Fruit fly (Drosophila melanogaster) whole organism, embryonic: ENCODE measurements around the gene kel.

Experiments used
- Bgb ChIP-seq: fragments of 200-800 bp; sonication (Bioruptor generic); IDR thresholded peaks from 2 replicates; pipeline ENCODE4 v1.3.6; 2022; ENCODE audit warnings: missing biosample characterization, missing genetic modification characterization; ENCODE audit not compliant: partially characterized antibody
- BtbVII ChIP-seq: fragments of 200-800 bp; sonication (Bioruptor generic); optimal IDR thresholded peaks from 3 replicates; lab custom pipeline; 2017; ENCODE audit warnings: missing biosample characterization, mild to moderate bottlenecking, missing genetic modification characterization
- CG10209 ChIP-seq: fragments of 200-800 bp; sonication (Bioruptor generic); optimal IDR thresholded peaks from 3 replicates; lab custom pipeline; 2017; ENCODE audit warnings: missing biosample characterization, mild to moderate bottlenecking, missing genetic modification characterization, missing genetic modification reagents
- CG1024 ChIP-seq: fragments of 200-800 bp; sonication (Bioruptor generic); IDR thresholded peaks from 2 replicates; pipeline ENCODE4 v1.3.6; 2022; ENCODE audit warnings: missing biosample characterization, missing genetic modification characterization
- CG10565 ChIP-seq: fragments of 200-800 bp; sonication (Bioruptor generic); optimal IDR thresholded peaks from 3 replicates; lab custom pipeline; 2016; ENCODE audit warnings: missing biosample characterization, mild to moderate bottlenecking, missing genetic modification characterization
- CG12744 ChIP-seq: fragments of 200-800 bp; sonication (Bioruptor generic); optimal IDR thresholded peaks from 2 replicates; lab custom pipeline; 2016; ENCODE audit warnings: missing biosample characterization, missing genetic modification characterization
- CG13424 ChIP-seq: fragments of 200-800 bp; sonication (Bioruptor generic); optimal IDR thresholded peaks from 2 replicates; lab custom pipeline; 2019; ENCODE audit warnings: missing biosample characterization, mild to moderate bottlenecking, missing genetic modification characterization, moderate library complexity
- CG14050 ChIP-seq: fragments of 200-800 bp; sonication (Bioruptor generic); IDR thresholded peaks from 3 replicates; pipeline ENCODE4 v1.3.6; 2022; ENCODE audit warnings: missing biosample characterization, missing genetic modification characterization
- CG14441 ChIP-seq: fragments of 200-800 bp; sonication (Bioruptor generic); IDR thresholded peaks from 2 replicates; pipeline ENCODE4 v1.3.6; 2022; ENCODE audit warnings: missing biosample characterization, missing genetic modification characterization
- CG17568 ChIP-seq: fragments of 200-800 bp; sonication (Bioruptor generic); optimal IDR thresholded peaks from 2 replicates; lab custom pipeline; 2018; ENCODE audit warnings: missing biosample characterization, mild to moderate bottlenecking, missing genetic modification characterization, moderate library complexity
- CG1832 ChIP-seq: fragments of 200-800 bp; sonication (Bioruptor generic); optimal IDR thresholded peaks from 2 replicates; lab custom pipeline; 2017; ENCODE audit warnings: missing biosample characterization, mild to moderate bottlenecking, missing genetic modification characterization, inconsistent platforms
- CG2199 ChIP-seq: fragments of 200-800 bp; sonication (Bioruptor generic); IDR thresholded peaks from 3 replicates; pipeline ENCODE4 v1.3.6; 2022; ENCODE audit warnings: missing biosample characterization, missing genetic modification characterization
- CG32532 ChIP-seq: fragments of 200-800 bp; sonication (Bioruptor generic); IDR thresholded peaks from 2 replicates; pipeline ENCODE4 v1.3.6; 2022; ENCODE audit warnings: missing biosample characterization, missing genetic modification characterization
- CG32767 ChIP-seq: fragments of 200-800 bp; sonication (Bioruptor generic); IDR thresholded peaks from 2 replicates; pipeline ENCODE4 v1.3.6; 2022; ENCODE audit warnings: missing biosample characterization, missing genetic modification characterization
- CG43689 ChIP-seq: fragments of 200-800 bp; sonication (Bioruptor generic); IDR thresholded peaks from 2 replicates; pipeline ENCODE4 v1.3.6; 2022; ENCODE audit warnings: missing biosample characterization, missing genetic modification characterization
- CG6272 ChIP-seq: fragments of 200-800 bp; sonication (Bioruptor generic); IDR thresholded peaks from 2 replicates; pipeline ENCODE4 v1.3.6; 2022; ENCODE audit warnings: missing biosample characterization, missing genetic modification characterization
- CG7372 ChIP-seq: fragments of 200-800 bp; sonication (Bioruptor generic); IDR thresholded peaks from 2 replicates; pipeline ENCODE4 v1.3.6; 2022; ENCODE audit warnings: missing biosample characterization, missing genetic modification characterization
- CG7963 ChIP-seq: fragments of 200-800 bp; sonication (Bioruptor generic); IDR thresholded peaks from 3 replicates; pipeline ENCODE4 v1.3.6; 2022; ENCODE audit warnings: missing biosample characterization, missing genetic modification characterization; ENCODE audit not compliant: partially characterized antibody
- CG7987 ChIP-seq: fragments of 200-800 bp; sonication (Bioruptor generic); optimal IDR thresholded peaks from 2 replicates; lab custom pipeline; 2018; ENCODE audit warnings: missing biosample characterization, mild to moderate bottlenecking, missing genetic modification characterization, moderate library complexity
- CG8924 ChIP-seq: fragments of 200-800 bp; optimal IDR thresholded peaks from 3 replicates; lab custom pipeline; 2019; ENCODE audit warnings: missing biosample characterization, mild to moderate bottlenecking, missing genetic modification characterization, moderate library complexity
- CG9437 ChIP-seq: fragments of 200-800 bp; sonication (Bioruptor generic); optimal IDR thresholded peaks from 2 replicates; lab custom pipeline; 2018; ENCODE audit warnings: missing biosample characterization, mild to moderate bottlenecking, missing genetic modification characterization
- CG9932 ChIP-seq: fragments of 200-800 bp; sonication (Bioruptor generic); IDR thresholded peaks from 2 replicates; pipeline ENCODE4 v1.3.6; 2022; ENCODE audit warnings: missing biosample characterization, missing genetic modification characterization
- CoRest ChIP-seq: fragments of 200-800 bp; sonication (Bioruptor generic); optimal IDR thresholded peaks from 3 replicates; lab custom pipeline; 2018; ENCODE audit warnings: missing biosample characterization, mild to moderate bottlenecking, missing genetic modification characterization, moderate library complexity
- Ets65A ChIP-seq: fragments of 200-800 bp; sonication (Bioruptor generic); peaks from one replicate; lab custom pipeline; 2016; ENCODE audit warnings: missing biosample characterization, missing genetic modification characterization
- Fer1 ChIP-seq: fragments of 200-800 bp; sonication (Bioruptor generic); optimal IDR thresholded peaks from 2 replicates; lab custom pipeline; 2017; ENCODE audit warnings: missing biosample characterization, mild to moderate bottlenecking, missing genetic modification characterization
- GATAe ChIP-seq: fragments of 200-800 bp; sonication (Bioruptor generic); conservative IDR thresholded peaks from 2 replicates; pipeline ENCODE4 v1.3.6; 2022; ENCODE audit warnings: missing biosample characterization, missing genetic modification characterization
- Hey ChIP-seq: fragments of 200-800 bp; sonication (Bioruptor generic); optimal IDR thresholded peaks from 3 replicates; lab custom pipeline; 2018; ENCODE audit warnings: missing biosample characterization, mild to moderate bottlenecking, missing genetic modification characterization
- HmgZ ChIP-seq: fragments of 200-800 bp; sonication (Bioruptor generic); optimal IDR thresholded peaks from 2 replicates; lab custom pipeline; 2018; ENCODE audit warnings: missing biosample characterization, mild to moderate bottlenecking, missing genetic modification characterization
- Med ChIP-seq: fragments of 200-800 bp; sonication (Bioruptor generic); peaks from one replicate; lab custom pipeline; 2016; ENCODE audit warnings: missing biosample characterization, missing genetic modification characterization, mild to moderate bottlenecking, inconsistent platforms, moderate library complexity
- Pdp1 ChIP-seq, 2 experiments: fragments of 200-800 bp; sonication (Bioruptor generic); optimal IDR thresholded peaks; 3 replicates each; lab custom pipeline; 2016; ENCODE audit warnings: missing biosample characterization in 2 of 2, missing genetic modification characterization in 2 of 2, mild to moderate bottlenecking in 1 of 2, moderate library complexity in 1 of 2
- Sox100B ChIP-seq: fragments of 200-800 bp; sonication (Bioruptor generic); optimal IDR thresholded peaks from 3 replicates; lab custom pipeline; 2018; ENCODE audit warnings: missing biosample characterization, mild to moderate bottlenecking, missing genetic modification characterization
- Stat92E ChIP-seq, 3 experiments: fragments of >200 bp in 2 of 3; fragments of 200-800 bp in 1 of 3; sonication (Bioruptor generic) in 1 of 3; optimal IDR thresholded peaks; 2 replicates each; lab custom pipeline; 2017 to 2019; ENCODE audit warnings: missing biosample characterization in 3 of 3, missing genetic modification characterization in 3 of 3, mild to moderate bottlenecking in 1 of 3, moderate library complexity in 1 of 3
- caup ChIP-seq: fragments of 200-800 bp; sonication (Bioruptor generic); optimal IDR thresholded peaks from 3 replicates; lab custom pipeline; 2017; ENCODE audit warnings: missing biosample characterization, mild to moderate bottlenecking, missing genetic modification characterization, moderate library complexity; ENCODE audit not compliant: severe bottlenecking
- cg ChIP-seq: fragments of 200-800 bp; sonication (Bioruptor generic); optimal IDR thresholded peaks from 3 replicates; lab custom pipeline; 2019; ENCODE audit warnings: missing biosample characterization, mild to moderate bottlenecking, missing genetic modification characterization, moderate library complexity
- corto ChIP-seq: fragments of 200-800 bp; sonication (Bioruptor generic); optimal IDR thresholded peaks from 2 replicates; lab custom pipeline; 2016; ENCODE audit warnings: missing biosample characterization, mild to moderate bottlenecking, missing genetic modification characterization, moderate library complexity
- cwo ChIP-seq: fragments of 200-800 bp; sonication (Bioruptor generic); optimal IDR thresholded peaks from 3 replicates; lab custom pipeline; 2017; ENCODE audit warnings: missing biosample characterization, missing genetic modification characterization, mild to moderate bottlenecking, moderate library complexity, missing genetic modification reagents
- disco-r ChIP-seq: fragments of 200-800 bp; sonication (Bioruptor generic); optimal IDR thresholded peaks from 2 replicates; lab custom pipeline; 2016; ENCODE audit warnings: missing biosample characterization, missing genetic modification characterization
- exex ChIP-seq: fragments of 200-800 bp; sonication (Bioruptor generic); optimal IDR thresholded peaks from 4 replicates; lab custom pipeline; 2018; ENCODE audit warnings: missing biosample characterization, mild to moderate bottlenecking, missing genetic modification characterization, moderate library complexity
- grn ChIP-seq: fragments of 200-800 bp; sonication (Bioruptor generic); optimal IDR thresholded peaks from 3 replicates; lab custom pipeline; 2017; ENCODE audit warnings: missing biosample characterization, missing genetic modification characterization
- gt ChIP-seq: fragments of 200-800 bp; sonication (Bioruptor generic); IDR thresholded peaks from 2 replicates; pipeline ENCODE4 v1.3.6; 2022; ENCODE audit warnings: missing biosample characterization, missing genetic modification characterization
- lab ChIP-seq: fragments of 200-800 bp; sonication (Bioruptor generic); optimal IDR thresholded peaks from 3 replicates; lab custom pipeline; 2017; ENCODE audit warnings: missing biosample characterization, missing genetic modification characterization, mild to moderate bottlenecking, moderate library complexity, missing genetic modification reagents
- mirr ChIP-seq: fragments of 200-800 bp; sonication (Bioruptor generic); optimal IDR thresholded peaks from 3 replicates; lab custom pipeline; 2018; ENCODE audit warnings: missing biosample characterization, mild to moderate bottlenecking, missing genetic modification characterization
- nom ChIP-seq: fragments of 200-800 bp; sonication (Bioruptor generic); optimal IDR thresholded peaks from 2 replicates; lab custom pipeline; 2017; ENCODE audit warnings: missing biosample characterization, missing genetic modification characterization, mild to moderate bottlenecking, moderate library complexity, missing genetic modification reagents
- oc ChIP-seq: fragments of 200-800 bp; sonication (Bioruptor generic); optimal IDR thresholded peaks from 2 replicates; lab custom pipeline; 2018; ENCODE audit warnings: missing biosample characterization, mild to moderate bottlenecking, missing genetic modification characterization, moderate library complexity
- row ChIP-seq: fragments of 200-800 bp; sonication (Bioruptor generic); IDR thresholded peaks from 3 replicates; pipeline ENCODE4 v1.3.6; 2022; ENCODE audit warnings: missing biosample characterization, missing genetic modification characterization
- run ChIP-seq: fragments of 200-800 bp; sonication (Bioruptor generic); optimal IDR thresholded peaks from 3 replicates; lab custom pipeline; 2018; ENCODE audit warnings: missing biosample characterization, mild to moderate bottlenecking, missing genetic modification characterization
- stwl ChIP-seq: fragments of 200-800 bp; sonication (Bioruptor generic); optimal IDR thresholded peaks from 3 replicates; lab custom pipeline; 2018; ENCODE audit warnings: missing biosample characterization, mild to moderate bottlenecking, missing genetic modification characterization, moderate library complexity
- tx ChIP-seq: fragments of 200-800 bp; sonication (Bioruptor generic); optimal IDR thresholded peaks from 2 replicates; lab custom pipeline; 2016; ENCODE audit warnings: missing biosample characterization, missing genetic modification characterization
- zen ChIP-seq: fragments of 200-800 bp; sonication (Bioruptor generic); optimal IDR thresholded peaks from 3 replicates; lab custom pipeline; 2018; ENCODE audit warnings: missing biosample characterization, mild to moderate bottlenecking, missing genetic modification characterization, moderate library complexity

The kel gene

DNA sequence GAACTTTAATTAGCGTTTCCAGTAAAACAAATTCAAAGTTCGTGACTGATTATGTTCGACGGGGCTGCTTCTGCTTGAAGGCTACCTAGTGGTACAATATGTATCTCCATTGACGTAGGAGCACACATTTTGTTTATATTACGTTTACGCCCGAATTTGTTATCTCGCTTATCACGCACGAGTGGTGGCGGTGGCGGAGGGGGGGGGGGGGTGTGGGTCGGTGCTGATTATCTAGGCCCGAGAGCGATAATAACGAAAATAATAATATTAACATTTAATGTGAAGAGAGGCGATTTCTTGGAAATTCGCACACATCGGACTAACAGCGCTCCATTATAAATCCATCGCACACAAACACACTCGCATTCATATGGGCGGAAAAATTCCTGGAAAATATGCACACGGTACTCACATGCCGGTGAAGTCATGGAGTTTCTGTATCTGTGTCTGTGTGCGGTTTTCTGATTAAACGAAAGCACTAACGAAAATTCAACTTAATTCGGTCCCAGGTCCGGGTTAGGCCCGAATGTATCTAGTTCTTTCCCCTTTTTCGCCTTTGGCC, 9.7 kb upstream of the kel start (continued):
- TF ChIP-seq Pdp1 (GFP tag; optimal IDR thresholded peaks at IDR 0.05; lab: Kevin White, UChicago) (peak in 1 of 2 experiments; percentile 29), CG32532 (GFP tag; lab: Robert Waterston, UW) (no peak), CG7372 (GFP tag; lab: Robert Waterston, UW) (no peak), cwo (GFP tag; lab: Kevin White, UChicago) (peak; percentile 88), lab (GFP tag; lab: Kevin White, UChicago) (peak; percentile 37), CG14050 (GFP tag; lab: Robert Waterston, UW) (no peak), GATAe (peak; percentile 95), caup (GFP tag; lab: Kevin White, UChicago) (peak; percentile 43), CG12744 (GFP tag; lab: Kevin White, UChicago) (no peak), Hey (tag; lab: Kevin White, UChicago) (peak; percentile 56), CoRest (tag; lab: Kevin White, UChicago) (no peak), row (no peak), Med (GFP tag; lab: Kevin White, UChicago) (peak; percentile 37), zen (no peak), gt (GFP tag; lab: Robert Waterston, UW) (no peak), CG1024 (GFP tag; lab: Robert Waterston, UW) (no peak), CG1832 (GFP tag; lab: Kevin White, UChicago) (no peak), CG14441 (GFP tag; lab: Robert Waterston, UW) (0 out of 2 replicates have a peak, but pooled peaks have one; percentile 23), CG8924 (peak; percentile 34), CG6272 (GFP tag; lab: Robert Waterston, UW) (no peak), Fer1 (peak; percentile 34), cg (GFP tag; lab: Kevin White, UChicago) (peak; percentile 16), CG10209 (GFP tag; lab: Kevin White, UChicago) (no peak), corto (GFP tag; lab: Kevin White, UChicago) (no peak), exex (tag; lab: Kevin White, UChicago) (peak; percentile 95), CG2199 (GFP tag; lab: Robert Waterston, UW) (0 out of 3 replicates have a peak, but pooled peaks have one; percentile 21), Bgb (no peak), Sox100B (GFP tag; lab: Kevin White, UChicago) (no peak), CG7963 (no peak), CG9932 (GFP tag; lab: Robert Waterston, UW) (no peak), CG13424 (no peak), BtbVII (GFP tag; lab: Kevin White, UChicago) (peak; percentile 9), grn (GFP tag; lab: Kevin White, UChicago) (peak; percentile 97), nom (GFP tag; lab: Kevin White, UChicago) (no peak), CG10565 (GFP tag; lab: Kevin White, UChicago) (no peak), mirr (peak; percentile 96), disco-r (GFP tag; lab: Kevin White, UChicago) (no peak), HmgZ (tag; lab: Kevin White, UChicago) (peak; percentile 61), Stat92E (GFP tag; optimal IDR thresholded peaks at IDR 0.05; lab: Kevin White, UChicago) (peak in 1 of 3 experiments; percentile 72), CG17568 (GFP tag; lab: Kevin White, UChicago) (no peak), stwl (tag; lab: Kevin White, UChicago) (no peak), CG7987 (GFP tag; lab: Kevin White, UChicago) (peak; percentile 35), run (tag; lab: Kevin White, UChicago) (no peak), oc (no peak), Ets65A (GFP tag; lab: Kevin White, UChicago) (no peak), tx (no peak), CG43689 (GFP tag; lab: Robert Waterston, UW) (no peak), CG9437 (GFP tag; lab: Kevin White, UChicago) (no peak), CG32767 (no peak)
